Worm (Caenorhabditis elegans) whole organism, dauer: ENCODE data around the gene nlp-22.

Experiments
- unc-62 ChIP-seq: sonication (generic microtip); optimal IDR thresholded peaks from 2 replicates; lab custom pipeline; 2017; ENCODE audit warnings: missing biosample characterization, missing genetic modification reagents, missing genetic modification characterization

nlp-22 gene

DNA sequence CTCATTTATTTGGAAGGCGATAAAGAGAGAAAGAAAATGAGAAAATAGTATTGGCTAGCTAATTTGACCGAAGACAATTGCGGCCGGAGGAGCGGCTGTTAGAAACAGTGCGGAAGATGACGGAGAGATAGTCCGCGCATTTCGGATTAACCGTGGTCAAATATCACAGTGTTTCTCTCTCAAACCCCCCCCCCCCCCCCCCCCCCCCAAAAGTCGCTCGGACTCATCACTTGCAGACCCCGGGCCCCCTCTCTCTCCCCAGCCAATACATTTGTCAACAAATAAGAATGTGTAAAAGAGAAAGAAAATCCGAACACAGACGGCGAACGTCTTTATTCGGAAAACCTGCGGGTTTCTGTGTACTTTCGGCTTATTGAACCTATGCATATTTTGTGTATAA is 40.1 kb downstream of the nlp-22 start:
- no peak for TF ChIP-seq unc-62

ce11 chrX:2294198-2294800 is 47.6 kb downstream of the nlp-22 start, which contains the start of gene T10H10.2:
TSS of gene T10H10.2 (plus strand) at chrX:2294750.
- no peak for TF ChIP-seq unc-62
